Fruit fly (Drosophila melanogaster): ENCODE results near the gene FMRFaR.

Gene FMRFaR

dm6 chr3L:3050185-3050584 is 48.7 kb downstream of the FMRFaR start, which contains the start of gene CG32485 (continued):
- TF ChIP-seq CG13296 (GFP tag; optimal IDR thresholded peaks at IDR 0.05): no peak
- no peak for TF ChIP-seq CG8944 (GFP tag; optimal IDR thresholded peaks at IDR 0.05)
- TF ChIP-seq CG17359 (tag; optimal IDR thresholded peaks at IDR 0.05): peak; percentile 67
- TF ChIP-seq z (GFP tag; IDR thresholded peaks at IDR 0.05): no peak
- peak; percentile 79 for TF ChIP-seq gfzf (GFP tag; optimal IDR thresholded peaks at IDR 0.05)
- no peak for TF ChIP-seq CG11398 (GFP tag; optimal IDR thresholded peaks at IDR 0.05)
- TF ChIP-seq CG17568 (GFP tag; optimal IDR thresholded peaks at IDR 0.05): no peak
- TF ChIP-seq CG8388 (GFP tag; optimal IDR thresholded peaks at IDR 0.05): no peak
- peak; percentile 56 for TF ChIP-seq pzg (GFP tag; optimal IDR thresholded peaks at IDR 0.05)
- TF ChIP-seq CG9932 (GFP tag; IDR thresholded peaks at IDR 0.05): no peak
- TF ChIP-seq ash1 (GFP tag; optimal IDR thresholded peaks at IDR 0.05): no peak
- no peak for TF ChIP-seq CG14014 (GFP tag; IDR thresholded peaks at IDR 0.05)
- TF ChIP-seq sqz (GFP tag; optimal IDR thresholded peaks at IDR 0.05): no peak
- TF ChIP-seq HLH3B (GFP tag; IDR thresholded peaks at IDR 0.05): 0 out of 2 replicates have a peak, but pooled peaks have one; percentile 12

- TF ChIP-seq Hr39 (optimal IDR thresholded peaks at IDR 0.05): no peak
- TF ChIP-seq mld (GFP tag; IDR thresholded peaks at IDR 0.05; ENCODE audit: partially characterized antibody): 0 out of 3 replicates have a peak, but pooled peaks have one; percentile 28
- peak; percentile 82 for TF ChIP-seq zen (tag; optimal IDR thresholded peaks at IDR 0.05)
- TF ChIP-seq Poxn (GFP tag; IDR thresholded peaks at IDR 0.05): no peak
- TF ChIP-seq Rfx (GFP tag; IDR thresholded peaks at IDR 0.05): peak; percentile 76
- TF ChIP-seq so (GFP tag; IDR thresholded peaks at IDR 0.05): no peak
- TF ChIP-seq CG9215 (GFP tag; IDR thresholded peaks at IDR 0.05): peak; percentile 66
- TF ChIP-seq CG6813 (GFP tag; optimal IDR thresholded peaks at IDR 0.05): no peak
- peak; percentile 61 for TF ChIP-seq CG31441 (GFP tag; IDR thresholded peaks at IDR 0.05)
- no peak for TF ChIP-seq ro (GFP tag; IDR thresholded peaks at IDR 0.05)
- no peak for TF ChIP-seq CG1832 (GFP tag; optimal IDR thresholded peaks at IDR 0.05)
- TF ChIP-seq Pdp1 (GFP tag; optimal IDR thresholded peaks at IDR 0.05): peak; percentile 61 to 68
- peak; percentile 23 for TF ChIP-seq gcm2 (GFP tag; optimal IDR thresholded peaks at IDR 0.05)
- TF ChIP-seq CG15073 (GFP tag; optimal IDR thresholded peaks at IDR 0.05): no peak
- TF ChIP-seq CrebB (tag; optimal IDR thresholded peaks at IDR 0.05): peak; percentile 3
- TF ChIP-seq Xrp1 (GFP tag; IDR thresholded peaks at IDR 0.05): peak; percentile 63; the same call in 1 of the 2 replicates
- TF ChIP-seq CG10979 (tag; optimal IDR thresholded peaks at IDR 0.05): peak; percentile 47
- TF ChIP-seq CG1603 (tag; optimal IDR thresholded peaks at IDR 0.05): peak; percentile 73
- peak; percentile 62 for TF ChIP-seq B-H2 (GFP tag; optimal IDR thresholded peaks at IDR 0.05)
- no peak for TF ChIP-seq CG7745 (tag; optimal IDR thresholded peaks at IDR 0.05)
- peak; percentile 72 for TF ChIP-seq CG10147 (GFP tag; optimal IDR thresholded peaks at IDR 0.05)
- no peak for TF ChIP-seq croc (GFP tag; conservative IDR thresholded peaks at IDR 0.05)
- no peak for TF ChIP-seq ara (GFP tag; IDR thresholded peaks at IDR 0.05)
- TF ChIP-seq ab (GFP tag; optimal IDR thresholded peaks at IDR 0.05): no peak
- no peak for TF ChIP-seq CG8388 (GFP tag; optimal IDR thresholded peaks at IDR 0.05)
- no peak for TF ChIP-seq CG8478 (optimal IDR thresholded peaks at IDR 0.05)
- TF ChIP-seq CG3065 (GFP tag; optimal IDR thresholded peaks at IDR 0.05): no peak
- no peak for TF ChIP-seq CG17912 (GFP tag; optimal IDR thresholded peaks at IDR 0.05)
- peak; percentile 34 for TF ChIP-seq en (GFP tag; optimal IDR thresholded peaks at IDR 0.05)
- TF ChIP-seq fu2 (GFP tag; optimal IDR thresholded peaks at IDR 0.05): peak; percentile 59
- no peak for TF ChIP-seq corto (GFP tag; optimal IDR thresholded peaks at IDR 0.05)
- no peak for TF ChIP-seq wor (GFP tag; IDR thresholded peaks at IDR 0.05)
- 0 out of 4 replicates have a peak, but pooled peaks have one; percentile 60 for TF ChIP-seq chinmo (GFP tag; IDR thresholded peaks at IDR 0.05; ENCODE audit: partially characterized antibody)
- TF ChIP-seq CG11085 (GFP tag; IDR thresholded peaks at IDR 0.05): no peak
- TF ChIP-seq Hr78 (GFP tag; optimal IDR thresholded peaks at IDR 0.05): no peak
- 0 out of 2 replicates have a peak, but pooled peaks have one; percentile 25 for TF ChIP-seq sens-2 (GFP tag; IDR thresholded peaks at IDR 0.05)
These were observed 50.8 kb downstream of the FMRFaR start, which contains the start of gene CG1271 for dm6 chr3L:3052110-3052871. Gene CG1271, plus strand, starts transcription at chr3L:3052514.
